Worm (Caenorhabditis elegans) whole organism, L4 larva: Measurements from ENCODE around the gene C02B4.3.

Experiments used
- D1046.2 ChIP-seq: fragments of 200-800 bp; sonication (Bioruptor generic); IDR thresholded peaks from 2 replicates; pipeline ENCODE4 v1.3.6; 2022; ENCODE audit warnings: missing genetic modification characterization, missing compliant biosample characterization
- R02D3.7 ChIP-seq: fragments of 150-350 bp; sonication (generic microtip); optimal IDR thresholded peaks from 3 replicates; lab custom pipeline; 2014; ENCODE audit warnings: missing biosample characterization, missing genetic modification characterization
- T26A8.4 ChIP-seq: fragments of 200-800 bp; sonication (Bioruptor generic); IDR thresholded peaks from 2 replicates; pipeline ENCODE4 v1.3.6; 2022; ENCODE audit warnings: missing genetic modification characterization, missing compliant biosample characterization
- Y48G9A.11 ChIP-seq: fragments of 200-800 bp; sonication (Bioruptor generic); IDR thresholded peaks from 2 replicates; pipeline ENCODE4 v1.3.6; 2022; ENCODE audit warnings: missing genetic modification reagents, missing genetic modification characterization, missing compliant biosample characterization
- aha-1 ChIP-seq: fragments of 150-350 bp; peaks from one replicate; lab custom pipeline; 2014; ENCODE audit warnings: missing biosample characterization, missing genetic modification characterization
- ama-1 ChIP-seq: fragments of 150-350 bp; optimal IDR thresholded peaks from 2 replicates; lab custom pipeline; 2014; ENCODE audit warnings: inconsistent platforms, mixed read lengths
- attf-4 ChIP-seq: sonication (generic microtip); optimal IDR thresholded peaks from 3 replicates; lab custom pipeline; 2017; ENCODE audit warnings: missing biosample characterization, missing genetic modification characterization
- ceh-44 ChIP-seq: fragments of 200-800 bp; sonication (Bioruptor generic); IDR thresholded peaks from 2 replicates; pipeline ENCODE4 v1.3.6; 2022; ENCODE audit warnings: missing genetic modification reagents, missing genetic modification characterization, missing compliant biosample characterization
- ceh-62 ChIP-seq: sonication (generic microtip); optimal IDR thresholded peaks from 2 replicates; lab custom pipeline; 2017; ENCODE audit warnings: missing biosample characterization, missing genetic modification characterization
- ces-1 ChIP-seq: fragments of 150-350 bp; sonication (generic microtip); optimal IDR thresholded peaks from 4 replicates; lab custom pipeline; 2014; ENCODE audit warnings: missing biosample characterization, missing genetic modification reagents, missing genetic modification characterization
- ctbp-1 ChIP-seq: fragments of 200-800 bp; sonication (Bioruptor generic); IDR thresholded peaks from 2 replicates; pipeline ENCODE4 v1.3.6; 2022; ENCODE audit warnings: missing genetic modification reagents, missing genetic modification characterization, missing compliant biosample characterization
- dmd-9 ChIP-seq: fragments of 200-800 bp; sonication (Bioruptor generic); IDR thresholded peaks from 2 replicates; pipeline ENCODE4 v1.3.6; 2022; ENCODE audit warnings: missing genetic modification reagents, missing genetic modification characterization, missing compliant biosample characterization
- dve-1 ChIP-seq: sonication (generic microtip); optimal IDR thresholded peaks from 2 replicates; lab custom pipeline; 2017; ENCODE audit warnings: antibody characterized with exemption, mild to moderate bottlenecking, missing genetic modification characterization, missing compliant biosample characterization; ENCODE audit not compliant: insufficient read depth
- egl-43 ChIP-seq: fragments of 200-800 bp; sonication (Bioruptor generic); IDR thresholded peaks from 2 replicates; pipeline ENCODE4 v1.3.6; 2022; ENCODE audit warnings: missing genetic modification reagents, missing genetic modification characterization, missing compliant biosample characterization
- fkh-10 ChIP-seq: fragments of 150-350 bp; optimal IDR thresholded peaks from 2 replicates; lab custom pipeline; 2014; ENCODE audit warnings: missing biosample characterization, missing genetic modification reagents, missing genetic modification characterization
- gei-8 ChIP-seq: fragments of 200-800 bp; sonication (Bioruptor generic); optimal IDR thresholded peaks from 2 replicates; lab custom pipeline; 2018; ENCODE audit warnings: mild to moderate bottlenecking, missing genetic modification characterization, missing compliant biosample characterization
- hlh-11 ChIP-seq: fragments of 200-800 bp; sonication (Bioruptor generic); optimal IDR thresholded peaks from 2 replicates; lab custom pipeline; 2018; ENCODE audit warnings: mild to moderate bottlenecking, missing genetic modification characterization, missing compliant biosample characterization
- lin-1 ChIP-seq: fragments of 200-800 bp; sonication (Bioruptor generic); IDR thresholded peaks from 2 replicates; pipeline ENCODE4 v1.3.6; 2022; ENCODE audit warnings: missing genetic modification reagents, missing genetic modification characterization, missing compliant biosample characterization
- lin-39 ChIP-seq: fragments of 150-350 bp; optimal IDR thresholded peaks from 2 replicates; lab custom pipeline; 2014; ENCODE audit warnings: missing biosample characterization, missing genetic modification reagents, missing genetic modification characterization
- lsy-2 ChIP-seq, 2 experiments: fragments of 150-350 bp in 1 of 2; sonication (generic microtip) in 1 of 2; optimal IDR thresholded peaks; 2 replicates each; lab custom pipeline; 2014 to 2017; ENCODE audit warnings: missing biosample characterization in 2 of 2, missing genetic modification characterization in 2 of 2
- madf-5 ChIP-seq, 2 experiments: fragments of 200-800 bp; sonication (Bioruptor generic); IDR thresholded peaks; 2 replicates each; pipeline ENCODE4 v1.3.6; 2022; ENCODE audit warnings: missing compliant biosample characterization in 2 of 2, missing genetic modification characterization in 2 of 2
- mep-1 ChIP-seq: fragments of 150-350 bp; sonication (generic microtip); optimal IDR thresholded peaks from 3 replicates; lab custom pipeline; 2014; ENCODE audit warnings: missing biosample characterization, missing genetic modification characterization
- mes-2 ChIP-seq: sonication (generic microtip); optimal IDR thresholded peaks from 2 replicates; lab custom pipeline; 2016; ENCODE audit warnings: missing genotype, mild to moderate bottlenecking, missing genetic modification characterization, missing compliant biosample characterization; ENCODE audit not compliant: poor library complexity, severe bottlenecking
- mxl-3 ChIP-seq: fragments of 200-800 bp; sonication (Bioruptor generic); optimal IDR thresholded peaks from 2 replicates; lab custom pipeline; 2018; ENCODE audit warnings: mild to moderate bottlenecking, missing genetic modification characterization, missing compliant biosample characterization
- nhr-111 ChIP-seq: fragments of 200-800 bp; sonication (Bioruptor generic); optimal IDR thresholded peaks from 2 replicates; lab custom pipeline; 2018; ENCODE audit warnings: mild to moderate bottlenecking, missing genetic modification characterization, missing compliant biosample characterization
- nhr-237 ChIP-seq: sonication (generic microtip); optimal IDR thresholded peaks from 2 replicates; lab custom pipeline; 2017; ENCODE audit warnings: missing biosample characterization, missing genetic modification characterization
- nhr-28 ChIP-seq: fragments of 150-350 bp; optimal IDR thresholded peaks from 2 replicates; lab custom pipeline; 2014; ENCODE audit warnings: missing biosample characterization, missing genetic modification characterization
- nhr-76 ChIP-seq: fragments of 150-350 bp; optimal IDR thresholded peaks from 2 replicates; lab custom pipeline; 2014; ENCODE audit warnings: missing biosample characterization, missing genetic modification characterization
- saeg-2 ChIP-seq: fragments of 200-800 bp; sonication (Bioruptor generic); IDR thresholded peaks from 2 replicates; pipeline ENCODE4 v1.3.6; 2022; ENCODE audit warnings: missing genetic modification reagents, missing genetic modification characterization, missing compliant biosample characterization
- skn-1 ChIP-seq: fragments of 150-350 bp; optimal IDR thresholded peaks from 2 replicates; lab custom pipeline; 2014; ENCODE audit warnings: missing biosample characterization, missing genetic modification characterization
- snpc-4 ChIP-seq: fragments of 150-350 bp; optimal IDR thresholded peaks from 2 replicates; lab custom pipeline; 2014; ENCODE audit warnings: missing biosample characterization, missing genetic modification characterization
- tag-97 ChIP-seq: fragments of 200-800 bp; sonication (Bioruptor generic); IDR thresholded peaks from 2 replicates; pipeline ENCODE4 v1.3.6; 2022; ENCODE audit warnings: missing genetic modification characterization, missing compliant biosample characterization
- unc-130 ChIP-seq: sonication (generic microtip); optimal IDR thresholded peaks from 2 replicates; lab custom pipeline; 2016; ENCODE audit warnings: missing genetic modification reagents, missing genetic modification characterization, missing compliant biosample characterization
- unc-62 ChIP-seq, 3 experiments: fragments of 150-350 bp in 1 of 3; sonication (generic microtip); optimal IDR thresholded peaks in 2 of 3; peaks in 1 of 3; 1 replicate in 1 of 3; 2 replicates in 2 of 3; lab custom pipeline; 2014 to 2017; ENCODE audit warnings: missing biosample characterization in 3 of 3, missing genetic modification characterization in 3 of 3, missing genetic modification reagents in 3 of 3, missing genotype in 1 of 3
- ztf-11 ChIP-seq: fragments of 150-350 bp; optimal IDR thresholded peaks from 2 replicates; lab custom pipeline; 2014; ENCODE audit warnings: missing biosample characterization, missing genetic modification characterization
- ztf-7 ChIP-seq: fragments of 150-350 bp; optimal IDR thresholded peaks from 2 replicates; lab custom pipeline; 2014; ENCODE audit warnings: missing biosample characterization, missing genetic modification characterization

Gene C02B4.3

ce11 chrX:12689869-12690268, 30.2 kb upstream of the C02B4.3 start:
- no peak for TF ChIP-seq attf-4 (tag; lab: Kevin White, UChicago)
- no peak for TF ChIP-seq mxl-3 (GFP tag; lab: Kevin White, UChicago)
- no peak for TF ChIP-seq egl-43 (GFP tag; lab: Robert Waterston, UW)
- no peak for TF ChIP-seq mep-1 (tag; lab: Kevin White, UChicago)
- TF ChIP-seq unc-130 (GFP tag; lab: Kevin White, UChicago) = no peak
- TF ChIP-seq fkh-10 (GFP tag; lab: Kevin White, UChicago) = peak; percentile 93
- no peak for TF ChIP-seq dve-1 (tag; lab: Kevin White, UChicago)
- TF ChIP-seq dmd-9 (GFP tag; lab: Robert Waterston, UW) = no peak
- TF ChIP-seq hlh-11 (tag; lab: Kevin White, UChicago) = no peak
- TF ChIP-seq lsy-2 (tag; optimal IDR thresholded peaks at IDR 0.05; lab: Kevin White, UChicago) = peak in 1 of 2 experiments; percentile 10
- no peak for TF ChIP-seq madf-5 (GFP tag; IDR thresholded peaks at IDR 0.05; lab: Robert Waterston, UW)
- no peak for TF ChIP-seq ama-1
- peak in 1 of 2 experiments; percentile 84 for TF ChIP-seq unc-62 (GFP tag; optimal IDR thresholded peaks at IDR 0.05 in 1 of 2; lab: Kevin White, UChicago)
- TF ChIP-seq unc-62 (tag; optimal IDR thresholded peaks at IDR 0.05; lab: Kevin White, UChicago) = no peak
- TF ChIP-seq ztf-7 (tag; lab: Kevin White, UChicago) = no peak
- TF ChIP-seq ceh-44 = no peak
- TF ChIP-seq ces-1 = peak; percentile 93
- no peak for TF ChIP-seq Y48G9A.11 (GFP tag; lab: Robert Waterston, UW)
- TF ChIP-seq gei-8 = no peak
- TF ChIP-seq lin-39 (tag; lab: Kevin White, UChicago) = no peak
- no peak for TF ChIP-seq nhr-76 (tag; lab: Kevin White, UChicago)
- TF ChIP-seq ceh-62 (tag; lab: Kevin White, UChicago) = no peak
- no peak for TF ChIP-seq R02D3.7
- no peak for TF ChIP-seq lin-1 (GFP tag; lab: Robert Waterston, UW)
- TF ChIP-seq D1046.2 (GFP tag; lab: Robert Waterston, UW) = no peak
- no peak for TF ChIP-seq mes-2 (tag; lab: Kevin White, UChicago)
- 0 out of 2 replicates have a peak, but pooled peaks have one; percentile 22 for TF ChIP-seq ctbp-1 (GFP tag; lab: Robert Waterston, UW)
- no peak for TF ChIP-seq ztf-11
- TF ChIP-seq tag-97 (GFP tag; lab: Robert Waterston, UW) = no peak
- TF ChIP-seq skn-1 (tag; lab: Kevin White, UChicago) = no peak

DNA sequence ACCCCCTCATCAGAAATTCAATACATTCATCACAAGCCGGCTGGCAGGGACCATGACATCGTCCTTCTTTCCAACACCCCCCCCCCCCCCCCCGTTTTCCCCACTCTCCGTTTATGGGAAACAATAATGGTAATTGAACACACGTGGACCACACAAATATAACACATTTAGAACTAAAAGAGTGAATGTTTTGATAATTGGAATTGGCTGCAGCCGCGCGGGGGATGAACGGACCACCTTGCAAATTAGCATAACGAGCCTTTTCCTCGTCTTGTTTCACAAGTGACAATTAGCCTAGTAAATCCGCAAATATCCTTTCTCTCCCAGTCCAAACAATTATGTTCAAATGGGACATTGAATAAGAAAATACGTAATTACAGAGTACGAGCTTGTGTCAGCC, 29.0 kb upstream of the C02B4.3 start:
- TF ChIP-seq saeg-2 (GFP tag; lab: Robert Waterston, UW) = no peak
- TF ChIP-seq aha-1 (tag; lab: Kevin White, UChicago) = peak; percentile 88

DNA sequence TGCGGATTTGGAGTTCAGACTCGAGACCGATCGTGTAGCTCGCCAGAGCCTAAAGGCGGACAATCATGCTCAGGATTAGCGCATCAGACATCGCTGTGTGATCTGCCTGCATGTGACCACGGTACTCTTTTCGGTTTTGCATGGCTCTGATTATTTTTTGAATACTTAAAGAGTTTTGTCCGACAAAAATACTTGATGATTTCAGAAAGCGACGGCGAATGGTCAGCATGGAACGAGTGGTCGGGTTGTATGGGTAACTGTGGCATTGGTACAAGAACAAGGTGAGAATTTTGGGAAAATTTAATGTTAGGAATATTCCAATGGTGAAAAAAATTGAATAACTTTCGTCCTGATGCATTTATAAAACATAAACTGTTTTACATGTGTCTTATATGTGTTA, 27.8 kb upstream of the C02B4.3 start:
- TF ChIP-seq nhr-237 (tag; lab: Kevin White, UChicago) = no peak
- peak; percentile 91 for TF ChIP-seq aha-1 (tag; lab: Kevin White, UChicago)
- TF ChIP-seq saeg-2 (GFP tag; lab: Robert Waterston, UW) = 0 out of 2 replicates have a peak, but pooled peaks have one; percentile 6

DNA sequence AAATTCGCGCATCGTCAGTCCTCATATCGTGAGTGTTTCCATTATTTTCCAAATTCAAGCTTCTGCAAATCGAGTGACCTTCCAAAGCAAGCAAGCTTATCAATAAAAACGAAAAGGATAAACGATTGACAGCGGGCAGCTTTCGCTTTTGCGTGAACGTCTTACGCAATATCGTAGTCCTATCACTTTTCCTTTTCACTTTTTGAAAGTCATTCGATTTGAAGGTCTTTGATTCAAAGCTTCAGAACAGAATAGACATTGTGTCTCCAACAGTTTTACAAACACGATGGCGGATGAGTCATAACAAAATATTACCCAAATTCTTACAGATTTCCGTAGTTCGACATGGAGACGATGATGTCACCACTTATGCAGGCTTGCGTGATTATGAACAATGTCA, 20.0 kb upstream of the C02B4.3 start:
- TF ChIP-seq nhr-111 (no peak), snpc-4 (tag; lab: Kevin White, UChicago) (no peak), skn-1 (tag; lab: Kevin White, UChicago) (no peak), Y48G9A.11 (GFP tag; lab: Robert Waterston, UW) (no peak), nhr-28 (tag; lab: Kevin White, UChicago) (no peak), T26A8.4 (GFP tag; lab: Robert Waterston, UW) (no peak), ama-1 (no peak), unc-62 (GFP tag; optimal IDR thresholded peaks at IDR 0.05 in 1 of 2; lab: Kevin White, UChicago) (peak in 1 of 2 experiments; percentile 83), unc-62 (tag; optimal IDR thresholded peaks at IDR 0.05; lab: Kevin White, UChicago) (no peak)
